Worm (Caenorhabditis elegans): ENCODE results near the gene gop-2.

The gop-2 gene

DNA sequence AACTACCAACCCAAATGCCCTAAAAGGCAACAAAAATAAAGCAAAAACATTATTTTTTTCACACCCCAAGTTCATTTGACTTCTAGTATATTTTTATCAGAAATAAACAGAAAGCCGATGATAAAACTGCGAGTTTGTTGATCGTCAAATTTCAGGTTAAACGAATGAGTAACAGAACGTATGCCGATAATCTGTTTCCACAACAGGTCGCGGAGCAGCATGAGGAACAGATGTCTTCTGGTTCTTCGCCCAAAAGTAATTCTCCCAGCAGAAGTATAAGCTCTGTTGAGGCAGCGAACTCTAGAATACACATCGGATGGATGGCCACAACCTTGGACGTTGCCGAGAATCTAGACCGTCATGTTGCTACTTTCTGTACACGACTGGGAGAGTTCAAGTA, 28.4 kb upstream of the gop-2 start, which contains the start of gene prmt-5:
prmt-5 (plus strand) TSS at position 141 of the 400 bp plus-strand sequence.
- TF ChIP-seq ets-7 (tag; optimal IDR thresholded peaks at IDR 0.05) (no peak), tra-4 (tag; optimal IDR thresholded peaks at IDR 0.05) (no peak), scrt-1 (GFP tag; IDR thresholded peaks at IDR 0.05) (no peak), ceh-13 (GFP tag; optimal IDR thresholded peaks at IDR 0.05) (no peak), sea-1 (GFP tag; conservative IDR thresholded peaks at IDR 0.05) (no peak), tbx-11 (GFP tag; IDR thresholded peaks at IDR 0.05) (no peak), B0310.2 (tag; optimal IDR thresholded peaks at IDR 0.05) (no peak), F13C5.2 (tag; optimal IDR thresholded peaks at IDR 0.05) (no peak)

DNA sequence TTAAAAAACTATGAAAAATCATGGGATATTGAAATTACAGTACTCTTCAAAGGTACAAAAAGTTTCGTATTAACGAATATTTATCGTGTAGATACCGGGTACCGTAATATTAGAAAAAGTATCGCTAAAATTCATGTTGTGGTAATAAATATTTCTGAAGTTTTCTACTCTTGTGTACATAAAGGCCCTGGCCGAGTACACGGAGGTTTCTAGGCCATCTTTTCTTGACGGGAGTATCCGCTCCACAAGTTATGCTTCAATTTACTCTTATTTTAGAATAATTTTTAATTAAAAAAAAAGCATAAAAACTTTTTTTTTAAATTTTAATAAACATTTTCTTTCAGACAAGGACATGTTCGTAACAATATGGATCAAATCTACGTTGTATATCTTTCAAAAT, 25.7 kb upstream of the gop-2 start:
- no peak for TF ChIP-seq aly-1 (tag; optimal IDR thresholded peaks at IDR 0.05)
- TF ChIP-seq ceh-36 (tag; optimal IDR thresholded peaks at IDR 0.05) = no peak
- TF ChIP-seq hmbx-1 (tag; optimal IDR thresholded peaks at IDR 0.05) = no peak
- no peak for TF ChIP-seq tbx-11 (GFP tag; IDR thresholded peaks at IDR 0.05)
- TF ChIP-seq pes-1 (GFP tag; IDR thresholded peaks at IDR 0.05) = no peak
- no peak for TF ChIP-seq hnd-1 (tag; optimal IDR thresholded peaks at IDR 0.05)
- no peak for TF ChIP-seq ama-1 (optimal IDR thresholded peaks at IDR 0.05)
- no peak for TF ChIP-seq tra-4 (tag; optimal IDR thresholded peaks at IDR 0.05)
- TF ChIP-seq ceh-13 (GFP tag; optimal IDR thresholded peaks at IDR 0.05) = no peak
- no peak for TF ChIP-seq ets-7 (tag; optimal IDR thresholded peaks at IDR 0.05)
- no peak for TF ChIP-seq flt-1 (GFP tag; IDR thresholded peaks at IDR 0.05)
- TF ChIP-seq sea-1 (GFP tag; conservative IDR thresholded peaks at IDR 0.05) = no peak
- TF ChIP-seq scrt-1 (GFP tag; IDR thresholded peaks at IDR 0.05) = no peak
- TF ChIP-seq B0310.2 (tag; optimal IDR thresholded peaks at IDR 0.05) = no peak
- TF ChIP-seq hmg-4 (GFP tag; optimal IDR thresholded peaks at IDR 0.05) = no peak

DNA sequence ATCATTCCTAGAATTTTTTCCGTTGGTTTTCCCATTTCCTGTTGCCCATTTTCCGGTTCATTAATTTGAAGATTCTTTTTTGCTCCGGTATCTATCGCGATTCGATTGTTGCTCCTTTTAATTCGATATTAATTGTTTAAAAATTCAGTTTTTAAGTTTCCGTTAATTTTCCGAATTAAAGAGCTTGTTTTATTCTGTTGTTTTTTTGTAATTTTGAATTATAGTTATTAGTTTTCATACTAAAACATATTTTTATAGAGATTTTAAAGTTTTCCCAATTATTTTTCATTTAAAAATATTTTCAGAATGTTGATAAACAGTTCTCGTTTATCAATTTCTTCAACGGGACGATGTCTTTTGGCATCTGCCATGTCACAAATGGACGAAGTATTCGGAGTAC, 24.5 kb upstream of the gop-2 start, which contains the start of gene mrps-26:
mrps-26 (plus strand) TSS at position 301 of the 400 bp plus-strand sequence.
- TF ChIP-seq tbx-11 (GFP tag; IDR thresholded peaks at IDR 0.05) = no peak
- TF ChIP-seq ets-7 (tag; optimal IDR thresholded peaks at IDR 0.05) = no peak
- no peak for TF ChIP-seq F13C5.2 (tag; optimal IDR thresholded peaks at IDR 0.05)
- no peak for TF ChIP-seq ceh-36 (tag; optimal IDR thresholded peaks at IDR 0.05)
- TF ChIP-seq B0310.2 (tag; optimal IDR thresholded peaks at IDR 0.05) = no peak
- TF ChIP-seq aly-1 (tag; optimal IDR thresholded peaks at IDR 0.05) = no peak
- TF ChIP-seq tra-4 (tag; optimal IDR thresholded peaks at IDR 0.05) = no peak
- TF ChIP-seq sea-1 (GFP tag; conservative IDR thresholded peaks at IDR 0.05) = no peak
- TF ChIP-seq tbx-37 (GFP tag; conservative IDR thresholded peaks at IDR 0.05) = no peak
- TF ChIP-seq hmg-4 (GFP tag; optimal IDR thresholded peaks at IDR 0.05) = no peak

DNA sequence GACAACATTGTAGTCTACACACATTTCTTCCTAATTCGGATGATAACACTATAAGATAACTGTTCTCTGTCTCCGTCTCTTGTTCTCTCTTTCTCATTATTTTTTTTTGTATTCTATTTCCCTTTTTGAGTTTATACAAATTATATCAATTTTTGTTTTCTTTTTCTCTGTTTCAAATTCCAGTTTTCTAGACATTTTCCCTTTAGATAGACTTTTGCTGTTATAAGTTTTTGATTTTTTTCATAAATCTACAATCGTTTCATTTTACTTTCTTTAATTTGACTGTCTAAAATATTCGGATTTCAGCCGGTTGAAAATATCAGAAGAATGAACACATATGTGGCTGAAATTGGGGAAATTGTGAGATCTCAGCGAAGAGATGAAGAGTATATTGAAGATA, 22.7 kb upstream of the gop-2 start, which contains the start of gene prx-10:
prx-10 (plus strand) TSS at position 301 of the 400 bp plus-strand sequence.
- TF ChIP-seq pes-1 (GFP tag; IDR thresholded peaks at IDR 0.05) = no peak
- no peak for TF ChIP-seq tbx-11 (GFP tag; IDR thresholded peaks at IDR 0.05)
- TF ChIP-seq hmbx-1 (tag; optimal IDR thresholded peaks at IDR 0.05) = no peak
- no peak for TF ChIP-seq tra-4 (tag; optimal IDR thresholded peaks at IDR 0.05)
- TF ChIP-seq hnd-1 (tag; optimal IDR thresholded peaks at IDR 0.05) = no peak
- no peak for TF ChIP-seq ets-7 (tag; optimal IDR thresholded peaks at IDR 0.05)
- no peak for TF ChIP-seq ceh-36 (tag; optimal IDR thresholded peaks at IDR 0.05)
- TF ChIP-seq flt-1 (GFP tag; IDR thresholded peaks at IDR 0.05) = no peak
- no peak for TF ChIP-seq ama-1 (optimal IDR thresholded peaks at IDR 0.05)
- no peak for TF ChIP-seq scrt-1 (GFP tag; IDR thresholded peaks at IDR 0.05)
- no peak for TF ChIP-seq aly-1 (tag; optimal IDR thresholded peaks at IDR 0.05)
- no peak for TF ChIP-seq hmg-4 (GFP tag; optimal IDR thresholded peaks at IDR 0.05)
- TF ChIP-seq ceh-13 (GFP tag; optimal IDR thresholded peaks at IDR 0.05) = no peak
- no peak for TF ChIP-seq sea-1 (GFP tag; conservative IDR thresholded peaks at IDR 0.05)
- no peak for TF ChIP-seq B0310.2 (tag; optimal IDR thresholded peaks at IDR 0.05)
- TF ChIP-seq F13C5.2 (tag; optimal IDR thresholded peaks at IDR 0.05) = no peak
- TF ChIP-seq tbx-37 (GFP tag; conservative IDR thresholded peaks at IDR 0.05) = no peak

DNA sequence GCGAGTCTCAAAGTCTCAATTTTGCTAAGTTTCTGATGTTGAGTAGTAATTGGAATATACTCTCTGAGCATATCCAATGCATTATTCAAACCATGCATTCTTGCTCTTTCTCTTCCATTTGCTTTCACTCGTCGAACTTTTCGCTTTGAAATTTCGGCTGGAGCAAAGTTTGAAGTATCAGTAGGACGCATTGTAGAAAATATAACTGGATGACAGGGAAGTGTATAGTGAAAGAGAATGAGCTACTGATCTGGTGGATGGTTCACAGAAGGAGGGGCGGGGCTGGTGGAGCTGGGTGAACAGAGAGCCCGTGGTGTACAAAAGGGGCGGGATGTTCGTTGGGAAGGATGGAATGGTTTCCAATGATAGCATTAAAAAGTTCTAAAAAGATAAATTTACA, 17.0 kb upstream of the gop-2 start:
- TF ChIP-seq aly-1 (tag; optimal IDR thresholded peaks at IDR 0.05) (no peak), tra-4 (tag; optimal IDR thresholded peaks at IDR 0.05) (no peak), ets-7 (tag; optimal IDR thresholded peaks at IDR 0.05) (no peak), F13C5.2 (tag; optimal IDR thresholded peaks at IDR 0.05) (no peak), hmg-4 (GFP tag; optimal IDR thresholded peaks at IDR 0.05) (no peak), tbx-37 (GFP tag; conservative IDR thresholded peaks at IDR 0.05) (no peak), tbx-11 (GFP tag; IDR thresholded peaks at IDR 0.05) (no peak), ceh-13 (GFP tag; optimal IDR thresholded peaks at IDR 0.05) (no peak), scrt-1 (GFP tag; IDR thresholded peaks at IDR 0.05) (no peak), ama-1 (optimal IDR thresholded peaks at IDR 0.05) (no peak), hmbx-1 (tag; optimal IDR thresholded peaks at IDR 0.05) (no peak), pes-1 (GFP tag; IDR thresholded peaks at IDR 0.05) (no peak), hnd-1 (tag; optimal IDR thresholded peaks at IDR 0.05) (no peak), sea-1 (GFP tag; conservative IDR thresholded peaks at IDR 0.05) (no peak), B0310.2 (tag; optimal IDR thresholded peaks at IDR 0.05) (no peak), flt-1 (GFP tag; IDR thresholded peaks at IDR 0.05) (no peak), ceh-36 (tag; optimal IDR thresholded peaks at IDR 0.05) (no peak)

DNA sequence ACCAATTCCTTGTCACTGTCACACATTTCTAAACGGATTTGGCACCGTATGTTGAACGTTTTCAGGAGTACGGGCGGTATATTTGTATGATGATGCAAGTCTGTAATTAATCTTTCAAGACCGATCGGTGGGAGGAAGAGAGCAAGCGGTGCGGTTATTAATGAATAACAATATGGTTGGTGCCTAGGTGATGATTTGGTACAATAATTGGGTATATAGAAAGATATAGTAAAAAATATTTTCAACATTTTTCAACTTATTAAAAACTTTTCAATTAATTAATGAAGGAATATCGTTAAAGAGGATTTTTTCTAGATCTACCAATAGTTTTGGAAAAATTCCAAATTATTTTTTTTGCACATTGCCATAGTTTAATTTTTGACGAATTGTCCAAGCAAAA, 14.3 kb upstream of the gop-2 start, which contains the start of gene cnd-1:
cnd-1 (minus strand) TSS at position 101 of the 400 bp plus-strand sequence.
- TF ChIP-seq ceh-36 (tag; optimal IDR thresholded peaks at IDR 0.05) (no peak), tbx-37 (GFP tag; conservative IDR thresholded peaks at IDR 0.05) (no peak), tbx-11 (GFP tag; IDR thresholded peaks at IDR 0.05) (no peak), ets-7 (tag; optimal IDR thresholded peaks at IDR 0.05) (no peak), F13C5.2 (tag; optimal IDR thresholded peaks at IDR 0.05) (no peak), ceh-13 (GFP tag; optimal IDR thresholded peaks at IDR 0.05) (no peak), B0310.2 (tag; optimal IDR thresholded peaks at IDR 0.05) (no peak), hmg-4 (GFP tag; optimal IDR thresholded peaks at IDR 0.05) (no peak), hmbx-1 (tag; optimal IDR thresholded peaks at IDR 0.05) (no peak), aly-1 (tag; optimal IDR thresholded peaks at IDR 0.05) (no peak), pes-1 (GFP tag; IDR thresholded peaks at IDR 0.05) (no peak), tra-4 (tag; optimal IDR thresholded peaks at IDR 0.05) (no peak), flt-1 (GFP tag; IDR thresholded peaks at IDR 0.05) (no peak), scrt-1 (GFP tag; IDR thresholded peaks at IDR 0.05) (no peak)

DNA sequence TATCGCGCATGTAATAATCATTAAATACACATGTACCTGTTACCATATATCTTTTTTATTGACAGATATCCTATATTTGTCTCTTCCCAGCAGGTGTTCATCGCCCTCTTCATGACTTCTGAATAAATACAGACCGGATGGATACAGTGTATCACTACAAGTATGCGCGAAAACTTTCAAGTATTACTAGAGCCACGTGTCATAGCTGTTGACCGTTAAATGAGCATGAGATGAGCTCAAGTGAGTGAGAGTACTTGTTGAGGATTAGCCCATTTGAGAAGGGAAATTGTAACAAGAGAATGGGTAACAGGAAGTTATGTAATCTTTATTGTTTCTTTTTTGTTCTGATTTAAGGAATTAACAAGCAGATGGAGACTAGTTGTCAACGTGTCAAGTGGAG, 13.8 kb upstream of the gop-2 start:
- TF ChIP-seq tbx-11 (GFP tag; IDR thresholded peaks at IDR 0.05) (no peak), flt-1 (GFP tag; IDR thresholded peaks at IDR 0.05) (no peak), pes-1 (GFP tag; IDR thresholded peaks at IDR 0.05) (no peak), B0310.2 (tag; optimal IDR thresholded peaks at IDR 0.05) (no peak), aly-1 (tag; optimal IDR thresholded peaks at IDR 0.05) (no peak), tra-4 (tag; optimal IDR thresholded peaks at IDR 0.05) (no peak), hmbx-1 (tag; optimal IDR thresholded peaks at IDR 0.05) (no peak), F13C5.2 (tag; optimal IDR thresholded peaks at IDR 0.05) (no peak), scrt-1 (GFP tag; IDR thresholded peaks at IDR 0.05) (no peak)

All from whole organism, early embryonic.